Worm (Caenorhabditis elegans) whole organism, early embryonic: ENCODE measurements around the gene col-14.

Source experiments
- B0310.2 ChIP-seq: sonication (generic microtip); optimal IDR thresholded peaks from 2 replicates; lab custom pipeline; 2016; ENCODE audit warnings: mild to moderate bottlenecking, missing genetic modification characterization, missing compliant biosample characterization
- F13C5.2 ChIP-seq: sonication (generic microtip); optimal IDR thresholded peaks from 2 replicates; lab custom pipeline; 2017; ENCODE audit warnings: mild to moderate bottlenecking, missing genetic modification characterization, inconsistent platforms, missing compliant biosample characterization
- aly-1 ChIP-seq: sonication (generic microtip); optimal IDR thresholded peaks from 2 replicates; lab custom pipeline; 2016; ENCODE audit warnings: missing genetic modification characterization, missing compliant biosample characterization
- ama-1 ChIP-seq: fragments of 150-350 bp; optimal IDR thresholded peaks from 2 replicates; lab custom pipeline; 2014
- ceh-13 ChIP-seq: fragments of 200-800 bp; sonication (Bioruptor generic); optimal IDR thresholded peaks from 2 replicates; lab custom pipeline; 2018; ENCODE audit warnings: mild to moderate bottlenecking, missing genetic modification characterization, missing compliant biosample characterization
- ceh-36 ChIP-seq: sonication (generic microtip); optimal IDR thresholded peaks from 2 replicates; lab custom pipeline; 2016; ENCODE audit warnings: missing genetic modification characterization, inconsistent platforms, missing compliant biosample characterization
- ets-7 ChIP-seq: sonication (generic microtip); optimal IDR thresholded peaks from 2 replicates; lab custom pipeline; 2016; ENCODE audit warnings: missing genotype, missing genetic modification characterization, missing compliant biosample characterization
- flt-1 ChIP-seq: fragments of 200-800 bp; sonication (Bioruptor generic); IDR thresholded peaks from 2 replicates; pipeline ENCODE4 v1.3.6; 2022; ENCODE audit warnings: missing genetic modification characterization, missing compliant biosample characterization
- hmbx-1 ChIP-seq: sonication (generic microtip); optimal IDR thresholded peaks from 2 replicates; lab custom pipeline; 2016; ENCODE audit warnings: mild to moderate bottlenecking, missing genetic modification characterization, missing compliant biosample characterization
- hmg-4 ChIP-seq: fragments of 200-800 bp; sonication (Bioruptor generic); optimal IDR thresholded peaks from 2 replicates; lab custom pipeline; 2018; ENCODE audit warnings: mild to moderate bottlenecking, missing genetic modification characterization, missing compliant biosample characterization
- hnd-1 ChIP-seq: sonication (generic microtip); optimal IDR thresholded peaks from 2 replicates; lab custom pipeline; 2016; ENCODE audit warnings: missing genetic modification characterization, missing compliant biosample characterization
- pes-1 ChIP-seq: fragments of 200-800 bp; sonication (Bioruptor generic); IDR thresholded peaks from 2 replicates; pipeline ENCODE4 v1.3.6; 2022; ENCODE audit warnings: missing genetic modification reagents, missing genetic modification characterization, missing compliant biosample characterization
- scrt-1 ChIP-seq: fragments of 200-800 bp; sonication (Bioruptor generic); IDR thresholded peaks from 2 replicates; pipeline ENCODE4 v1.3.6; 2022; ENCODE audit warnings: missing genetic modification characterization, missing compliant biosample characterization
- sea-1 ChIP-seq: fragments of 200-800 bp; sonication (Bioruptor generic); conservative IDR thresholded peaks from 2 replicates; pipeline ENCODE4 v1.3.6; 2022; ENCODE audit warnings: missing genetic modification characterization, missing compliant biosample characterization
- tbx-11 ChIP-seq: fragments of 200-800 bp; sonication (Bioruptor generic); IDR thresholded peaks from 2 replicates; pipeline ENCODE4 v1.3.6; 2022; ENCODE audit warnings: missing genetic modification characterization, missing compliant biosample characterization
- tbx-37 ChIP-seq: fragments of 200-800 bp; sonication (Bioruptor generic); conservative IDR thresholded peaks from 2 replicates; pipeline ENCODE4 v1.3.6; 2022; ENCODE audit warnings: missing genetic modification reagents, missing genetic modification characterization, missing compliant biosample characterization
- tra-4 ChIP-seq: sonication (generic microtip); optimal IDR thresholded peaks from 2 replicates; lab custom pipeline; 2017; ENCODE audit warnings: missing genetic modification characterization, missing compliant biosample characterization

col-14 gene

DNA sequence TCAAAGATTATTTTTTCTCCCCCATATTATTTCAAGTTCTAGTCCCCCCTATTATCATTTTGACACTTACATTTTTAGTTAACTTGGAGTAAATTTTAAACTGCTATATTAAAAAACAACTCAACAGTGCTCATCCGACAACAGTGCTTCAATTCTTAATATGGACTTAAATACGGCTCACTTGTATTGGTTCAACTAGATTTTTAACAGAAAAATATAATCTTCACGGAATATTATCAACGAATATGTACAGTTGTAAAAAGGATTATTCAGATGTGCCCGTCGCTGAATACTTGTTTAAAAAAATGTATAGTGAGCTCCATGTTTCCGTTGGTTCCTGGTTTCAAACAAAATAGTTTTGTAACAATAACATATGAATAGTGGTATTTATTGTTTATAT lies 47.1 kb downstream of the col-14 start:
- TF ChIP-seq flt-1 (GFP tag; lab: Robert Waterston, UW) (no peak), ceh-13 (GFP tag; lab: Kevin White, UChicago) (no peak), B0310.2 (tag; lab: Kevin White, UChicago) (no peak), hmg-4 (no peak), hmbx-1 (tag; lab: Kevin White, UChicago) (no peak), pes-1 (no peak), hnd-1 (tag; lab: Kevin White, UChicago) (no peak), aly-1 (tag; lab: Kevin White, UChicago) (no peak), tbx-11 (GFP tag; lab: Robert Waterston, UW) (no peak), tbx-37 (GFP tag; lab: Robert Waterston, UW) (no peak), ceh-36 (no peak), sea-1 (GFP tag; lab: Robert Waterston, UW) (no peak), scrt-1 (GFP tag; lab: Robert Waterston, UW) (no peak), tra-4 (tag; lab: Kevin White, UChicago) (no peak), ama-1 (no peak), F13C5.2 (tag; lab: Kevin White, UChicago) (no peak), ets-7 (tag; lab: Kevin White, UChicago) (no peak)

DNA sequence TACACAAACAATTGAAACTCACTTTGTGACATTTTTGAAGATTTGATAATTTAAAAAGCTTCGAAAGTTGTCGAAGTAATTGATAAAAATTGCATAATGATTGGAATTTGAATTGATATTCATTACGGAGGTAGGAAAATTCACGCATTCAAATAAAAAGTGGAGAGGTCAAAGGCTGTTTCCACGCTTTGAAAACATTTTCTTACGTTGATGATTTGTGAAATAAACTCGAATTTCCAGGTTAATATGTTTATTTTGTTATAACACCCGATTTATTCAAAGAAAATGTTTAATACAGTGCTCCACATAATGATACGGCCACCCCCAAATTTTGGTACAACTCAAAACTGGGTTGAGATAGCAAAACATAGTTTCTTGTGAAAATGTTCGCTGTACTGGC lies 50.0 kb downstream of the col-14 start, which contains the start of gene C33H5.16:
C33H5.16 (minus strand) TSS at position 101 of the 400 bp plus-strand sequence.
- TF ChIP-seq ets-7 (tag; lab: Kevin White, UChicago) (no peak), hmg-4 (no peak), aly-1 (tag; lab: Kevin White, UChicago) (no peak), tra-4 (tag; lab: Kevin White, UChicago) (no peak), tbx-37 (GFP tag; lab: Robert Waterston, UW) (no peak), tbx-11 (GFP tag; lab: Robert Waterston, UW) (no peak), scrt-1 (GFP tag; lab: Robert Waterston, UW) (no peak), ama-1 (no peak), ceh-36 (no peak), flt-1 (GFP tag; lab: Robert Waterston, UW) (no peak), hnd-1 (tag; lab: Kevin White, UChicago) (no peak), F13C5.2 (tag; lab: Kevin White, UChicago) (no peak), ceh-13 (GFP tag; lab: Kevin White, UChicago) (no peak), pes-1 (no peak), B0310.2 (tag; lab: Kevin White, UChicago) (no peak), hmbx-1 (tag; lab: Kevin White, UChicago) (no peak), sea-1 (GFP tag; lab: Robert Waterston, UW) (no peak)
